Fruit fly (Drosophila melanogaster): ENCODE measurements around the gene Rpn3.

Gene Rpn3

DNA sequence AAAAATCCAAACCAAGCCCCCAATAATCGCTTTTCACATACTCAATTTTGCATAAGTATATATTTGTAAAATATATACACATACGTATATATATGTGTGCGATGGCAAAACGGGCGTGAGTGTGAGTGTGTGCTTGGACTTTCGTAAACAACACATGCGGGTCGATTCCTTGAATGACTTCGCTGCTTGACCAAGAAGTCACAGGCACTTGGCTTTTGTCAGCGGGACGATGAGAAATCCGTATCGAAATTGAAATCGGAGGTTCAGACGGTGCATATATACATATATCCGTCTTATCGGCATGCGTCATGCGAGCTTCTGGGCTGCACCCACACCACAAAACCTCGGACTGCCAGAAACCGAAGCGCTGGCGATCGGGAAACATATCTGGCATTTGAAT is 16.6 kb upstream of the Rpn3 start:
- TF ChIP-seq Sin3A (optimal IDR thresholded peaks at IDR 0.05) (no peak), ttk (optimal IDR thresholded peaks at IDR 0.05) (no peak), h (optimal IDR thresholded peaks at IDR 0.05) (no peak)

DNA sequence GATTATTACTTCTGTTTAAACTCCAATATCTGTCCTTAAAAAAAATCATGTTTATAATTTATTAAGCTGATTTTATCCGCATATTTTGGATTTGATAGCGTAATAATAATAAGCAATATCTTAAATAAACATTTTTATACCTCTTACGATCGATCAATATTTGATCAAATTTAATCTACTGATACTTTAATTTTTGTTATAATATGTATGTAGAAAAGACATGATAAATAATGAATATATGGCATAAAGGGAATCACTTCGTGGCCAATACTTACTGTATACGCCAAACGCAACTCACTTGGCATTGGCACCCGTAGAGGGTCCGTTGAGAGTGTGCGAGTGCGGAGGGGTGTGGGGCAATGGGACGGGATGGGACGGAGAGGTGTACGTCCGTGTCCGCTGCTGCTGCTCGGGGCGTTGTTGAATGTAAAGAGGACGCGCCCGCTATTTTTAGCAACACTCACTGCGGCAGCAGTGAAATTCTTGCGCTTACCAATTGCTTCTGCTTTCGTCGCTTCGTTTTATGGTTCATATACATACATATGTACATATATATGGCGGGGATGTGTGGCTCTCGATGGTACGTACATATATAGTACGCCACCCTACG is 15.4 kb upstream of the Rpn3 start:
- no peak for TF ChIP-seq ttk (optimal IDR thresholded peaks at IDR 0.05)
- TF ChIP-seq insv (optimal IDR thresholded peaks at IDR 0.05), result no peak
- no peak for TF ChIP-seq Sin3A (optimal IDR thresholded peaks at IDR 0.05)

DNA sequence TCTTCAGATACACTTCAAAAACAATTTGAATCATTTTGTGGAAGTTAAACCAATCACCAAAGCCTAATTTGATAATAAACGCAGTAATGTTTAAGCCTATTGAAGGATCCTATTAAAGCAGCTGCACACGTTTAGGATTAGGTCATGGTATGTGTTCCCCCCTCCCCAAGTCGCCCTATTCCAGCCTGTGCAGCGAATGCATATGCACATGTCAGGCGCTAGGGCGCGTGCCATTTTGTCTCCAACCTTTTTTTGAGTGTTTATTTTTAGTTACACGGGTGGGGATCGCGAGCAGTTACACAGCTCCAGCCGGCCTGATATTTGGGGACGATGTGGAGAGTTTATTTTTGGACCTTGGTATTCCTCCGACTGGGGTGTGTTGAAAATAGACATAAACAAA is 14.6 kb upstream of the Rpn3 start:
- no peak for TF ChIP-seq ttk (optimal IDR thresholded peaks at IDR 0.05)
- no peak for TF ChIP-seq psq (optimal IDR thresholded peaks at IDR 0.05)
- TF ChIP-seq h (optimal IDR thresholded peaks at IDR 0.05), result no peak
- no peak for TF ChIP-seq insv (optimal IDR thresholded peaks at IDR 0.05)
- TF ChIP-seq Myc (optimal IDR thresholded peaks at IDR 0.05), result no peak
- TF ChIP-seq Sin3A (optimal IDR thresholded peaks at IDR 0.05), result no peak

DNA sequence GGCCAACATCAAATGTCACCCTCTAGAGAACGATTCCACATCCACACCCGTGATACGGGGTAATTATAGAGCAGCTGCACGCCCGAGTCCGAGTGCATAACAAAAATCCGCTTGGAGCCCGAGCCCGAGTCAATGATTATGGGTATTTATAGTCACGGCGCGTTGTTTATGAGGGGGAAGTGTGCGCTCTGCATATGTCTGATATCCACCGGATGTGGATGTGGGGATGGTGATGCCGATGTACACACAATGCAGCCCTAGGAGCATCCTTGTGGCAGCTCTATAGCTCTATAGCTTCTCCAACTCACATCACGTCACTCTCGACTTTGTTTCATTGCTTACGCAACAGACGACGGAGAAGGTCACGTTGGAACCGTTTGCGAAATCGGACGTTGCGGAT is 14.1 kb upstream of the Rpn3 start:
- TF ChIP-seq insv (optimal IDR thresholded peaks at IDR 0.05), result no peak
- TF ChIP-seq Myc (optimal IDR thresholded peaks at IDR 0.05), result no peak
- TF ChIP-seq Sin3A (optimal IDR thresholded peaks at IDR 0.05), result no peak
- TF ChIP-seq h (optimal IDR thresholded peaks at IDR 0.05), result no peak
- no peak for TF ChIP-seq psq (optimal IDR thresholded peaks at IDR 0.05)
- no peak for TF ChIP-seq ttk (optimal IDR thresholded peaks at IDR 0.05)

DNA sequence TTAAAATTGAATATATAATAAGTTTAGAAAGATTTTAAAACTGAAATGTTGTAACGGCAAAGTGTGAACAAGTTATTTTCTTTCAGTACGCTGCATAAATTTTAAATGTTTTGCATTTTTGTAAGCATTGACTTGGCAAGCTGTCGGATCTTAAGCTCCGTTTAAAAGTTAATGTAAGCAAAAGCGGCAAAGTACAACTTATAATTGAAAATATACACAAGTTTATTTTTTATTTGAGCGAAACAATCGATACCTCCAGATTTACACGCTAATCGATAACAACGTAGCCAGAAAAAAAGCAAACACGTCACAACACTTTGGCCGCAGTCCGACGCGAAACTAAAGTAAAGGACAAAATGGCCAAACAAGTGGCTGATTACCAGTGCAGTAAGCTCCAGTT is 10.0 kb upstream of the Rpn3 start, which contains the start of gene Catsup:
Catsup (plus strand) TSS at position 273 of the 400 bp plus-strand sequence.
- TF ChIP-seq Myc (optimal IDR thresholded peaks at IDR 0.05) (no peak), Sin3A (optimal IDR thresholded peaks at IDR 0.05) (no peak), insv (optimal IDR thresholded peaks at IDR 0.05) (no peak), h (optimal IDR thresholded peaks at IDR 0.05) (no peak), ttk (optimal IDR thresholded peaks at IDR 0.05) (no peak), psq (optimal IDR thresholded peaks at IDR 0.05) (no peak)

DNA sequence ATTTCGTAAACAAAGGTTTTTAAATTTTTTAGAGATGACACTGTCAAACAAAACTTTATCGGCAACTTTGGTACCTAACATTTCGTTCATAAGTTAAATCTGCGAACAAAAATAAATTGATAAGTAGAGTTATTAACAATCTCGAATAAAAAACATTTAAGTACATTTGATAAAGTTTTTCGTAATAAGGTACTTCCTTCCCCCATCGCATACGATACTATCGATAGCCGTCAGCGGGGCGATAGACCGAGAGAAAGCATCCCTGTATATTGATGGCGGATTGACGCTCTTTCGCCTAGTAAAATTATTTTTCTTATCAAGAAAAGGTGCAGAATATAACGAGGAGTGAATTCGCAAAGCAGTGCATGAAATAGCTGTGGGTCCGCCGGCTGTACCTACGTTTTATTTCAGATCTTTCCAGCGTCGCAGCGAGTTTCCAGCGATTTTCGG is 6.5 kb upstream of the Rpn3 start, which contains the start of the genes Ttc19 and Acn:
Ttc19 (minus strand) TSS at position 38 of the 450 bp plus-strand sequence.
Acn (plus strand) TSS at position 245 of the 450 bp plus-strand sequence.
- TF ChIP-seq psq (optimal IDR thresholded peaks at IDR 0.05) (no peak), Sin3A (optimal IDR thresholded peaks at IDR 0.05) (no peak), ttk (optimal IDR thresholded peaks at IDR 0.05) (no peak), h (optimal IDR thresholded peaks at IDR 0.05) (no peak), insv (optimal IDR thresholded peaks at IDR 0.05) (no peak), Myc (optimal IDR thresholded peaks at IDR 0.05) (no peak)

DNA sequence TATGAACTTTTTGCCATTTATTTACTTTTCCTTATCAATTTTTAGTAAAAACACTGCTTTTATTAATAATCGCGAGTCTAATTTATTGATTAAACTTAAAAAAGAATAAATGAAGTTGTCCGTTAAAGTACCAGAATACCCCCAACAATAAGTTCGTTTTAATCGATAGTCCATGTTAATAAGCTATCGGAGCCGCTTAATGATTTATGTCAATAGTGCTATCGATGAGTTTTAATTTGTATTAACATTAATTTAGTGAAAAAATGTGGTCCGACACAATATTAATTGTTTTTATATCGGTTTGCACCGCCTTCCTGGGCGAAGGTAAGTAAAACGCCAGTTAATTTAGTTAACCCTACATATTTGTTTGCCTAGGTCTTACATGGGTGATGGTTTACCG is 2.7 kb upstream of the Rpn3 start, which contains the start of gene CG10470:
CG10470 (plus strand) TSS at position 165 of the 400 bp plus-strand sequence.
- TF ChIP-seq Myc (optimal IDR thresholded peaks at IDR 0.05) (no peak), psq (optimal IDR thresholded peaks at IDR 0.05) (no peak), h (optimal IDR thresholded peaks at IDR 0.05) (no peak), Sin3A (optimal IDR thresholded peaks at IDR 0.05) (no peak), ttk (optimal IDR thresholded peaks at IDR 0.05) (no peak)

DNA sequence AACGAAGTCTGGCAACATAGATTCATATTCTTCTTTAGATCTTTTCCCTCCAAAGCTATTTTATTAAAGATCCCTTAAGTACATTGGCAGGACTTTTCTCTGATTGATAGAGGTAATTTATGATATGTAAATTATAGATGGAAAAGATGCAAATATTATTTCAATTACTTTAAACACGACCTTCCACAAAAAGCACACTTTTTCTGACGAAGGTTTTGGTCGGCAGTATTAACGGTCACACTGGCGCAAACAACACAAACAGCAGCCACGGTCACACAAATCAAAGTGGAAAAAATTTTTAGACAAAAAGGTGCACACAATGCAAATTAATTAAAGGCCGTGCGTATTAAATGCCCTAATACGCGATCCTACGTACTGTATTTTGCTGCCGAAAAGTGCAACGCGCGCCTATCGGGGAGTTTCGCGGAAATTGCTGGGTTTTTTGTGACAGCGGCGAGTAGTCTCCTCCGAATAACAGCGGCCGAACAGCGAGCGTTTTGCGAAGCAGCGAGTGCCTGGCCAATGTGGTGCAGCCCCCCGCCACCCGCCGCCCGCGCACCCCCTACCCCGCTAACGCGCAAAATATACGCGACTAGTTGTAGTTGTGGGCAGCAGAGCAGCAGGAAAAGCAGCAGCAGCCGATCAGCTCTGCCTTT is 2.4 kb downstream of the Rpn3 start, which contains the start of gene CG10492:
CG10492 (plus strand) TSS at position 219 of the 656 bp plus-strand sequence.
- TF ChIP-seq Myc (optimal IDR thresholded peaks at IDR 0.05), result no peak
- TF ChIP-seq insv (optimal IDR thresholded peaks at IDR 0.05), result no peak
- no peak for TF ChIP-seq ttk (optimal IDR thresholded peaks at IDR 0.05)
- TF ChIP-seq Sin3A (optimal IDR thresholded peaks at IDR 0.05), result no peak
- TF ChIP-seq psq (optimal IDR thresholded peaks at IDR 0.05), result no peak
- TF ChIP-seq h (optimal IDR thresholded peaks at IDR 0.05), result no peak

DNA sequence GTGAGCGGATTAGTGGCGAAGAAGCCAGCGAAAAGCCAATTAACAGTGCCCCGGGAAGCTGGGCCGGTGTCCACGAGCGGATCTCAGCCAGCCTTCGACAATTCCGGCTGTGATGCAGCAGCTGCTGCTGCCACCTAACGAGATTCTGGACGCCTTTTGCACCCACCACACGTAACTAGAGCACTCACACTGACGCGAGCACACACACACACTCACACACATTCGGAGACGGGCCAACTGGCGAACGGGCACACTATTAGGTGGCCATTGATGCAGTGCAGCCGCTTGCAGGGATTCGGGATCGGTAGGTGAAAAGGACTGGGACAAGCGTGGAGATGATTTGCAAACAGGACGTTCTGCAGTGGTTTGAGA is 2.9 kb downstream of the Rpn3 start:
- no peak for TF ChIP-seq Myc (optimal IDR thresholded peaks at IDR 0.05)

DNA sequence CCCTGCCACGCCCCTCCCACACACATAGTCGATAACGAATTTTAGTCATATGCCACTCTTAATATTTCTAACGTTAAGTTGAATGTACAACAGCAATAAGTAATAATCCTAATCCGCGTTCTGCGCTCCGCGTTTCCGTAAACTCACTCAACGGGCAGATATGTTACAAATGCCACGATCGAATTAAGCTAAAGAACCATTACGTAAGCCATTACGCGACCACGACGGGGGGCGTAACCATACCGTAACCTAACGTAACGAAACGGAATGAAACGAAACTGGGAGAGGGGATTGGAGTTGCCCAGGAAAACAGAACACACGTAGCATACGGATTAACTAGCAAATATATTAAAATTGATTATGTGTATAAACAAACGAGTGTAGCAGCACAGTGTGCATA is 6.2 kb downstream of the Rpn3 start:
- no peak for TF ChIP-seq ttk (optimal IDR thresholded peaks at IDR 0.05)

DNA sequence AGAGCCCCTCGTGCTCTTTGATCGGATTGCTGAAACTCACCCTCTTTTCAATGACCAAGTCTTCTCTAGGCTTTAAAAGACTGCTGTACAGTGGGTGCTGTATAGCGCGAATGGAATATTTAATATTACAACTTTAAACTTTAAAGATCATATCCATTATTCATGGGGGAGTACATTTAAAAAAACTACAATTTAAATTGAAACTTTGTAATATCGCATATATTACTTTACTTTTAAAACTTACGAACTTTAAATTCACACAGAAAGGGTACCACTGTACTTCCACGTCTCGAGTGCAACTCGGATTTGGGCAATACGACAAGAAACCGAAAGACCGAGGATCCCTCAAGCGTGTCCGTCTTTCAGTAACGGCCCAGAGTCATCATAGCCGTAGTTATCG is 7.3 kb downstream of the Rpn3 start, which contains the start of gene Phlpp:
Phlpp (plus strand) TSS at position 214 of the 400 bp plus-strand sequence.
- no peak for TF ChIP-seq psq (optimal IDR thresholded peaks at IDR 0.05)
- no peak for TF ChIP-seq Myc (optimal IDR thresholded peaks at IDR 0.05)
- TF ChIP-seq h (optimal IDR thresholded peaks at IDR 0.05), result no peak
- TF ChIP-seq ttk (optimal IDR thresholded peaks at IDR 0.05), result no peak
- no peak for TF ChIP-seq insv (optimal IDR thresholded peaks at IDR 0.05)
- no peak for TF ChIP-seq Sin3A (optimal IDR thresholded peaks at IDR 0.05)

DNA sequence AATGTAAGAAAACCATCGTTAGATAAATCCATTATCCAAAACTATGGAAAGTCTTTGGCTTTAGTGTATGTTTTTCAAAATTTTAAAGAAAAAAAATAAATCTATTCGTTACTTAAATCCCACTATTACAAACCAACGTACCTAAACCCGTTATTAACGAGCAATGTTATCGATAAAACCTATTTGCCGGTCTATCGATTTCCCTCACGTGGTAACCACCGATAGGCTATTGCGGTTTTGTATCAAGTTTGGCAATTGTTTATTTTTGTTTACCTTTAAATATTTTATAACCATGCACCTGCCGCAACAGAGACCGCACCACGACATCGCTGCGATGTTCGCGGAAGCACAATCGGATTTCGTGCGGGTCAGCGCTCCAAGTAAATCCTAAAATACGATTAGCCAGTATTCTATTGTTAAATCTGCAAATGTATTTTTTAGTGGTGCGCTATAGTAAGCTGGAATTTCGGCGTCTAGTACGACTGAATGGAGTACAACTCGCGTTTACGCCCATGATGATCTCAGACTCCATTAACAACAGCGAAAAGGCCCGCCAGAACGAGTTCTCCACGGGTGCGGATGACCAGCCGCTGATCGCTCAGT is 11.6 kb downstream of the Rpn3 start, which contains the start of gene Dus4:
Dus4 (plus strand) TSS at position 206 of the 603 bp plus-strand sequence.
- TF ChIP-seq Sin3A (optimal IDR thresholded peaks at IDR 0.05), result no peak
- TF ChIP-seq ttk (optimal IDR thresholded peaks at IDR 0.05), result no peak
- TF ChIP-seq insv (optimal IDR thresholded peaks at IDR 0.05), result no peak
- TF ChIP-seq Myc (optimal IDR thresholded peaks at IDR 0.05), result no peak
- no peak for TF ChIP-seq h (optimal IDR thresholded peaks at IDR 0.05)
- TF ChIP-seq psq (optimal IDR thresholded peaks at IDR 0.05), result no peak

DNA sequence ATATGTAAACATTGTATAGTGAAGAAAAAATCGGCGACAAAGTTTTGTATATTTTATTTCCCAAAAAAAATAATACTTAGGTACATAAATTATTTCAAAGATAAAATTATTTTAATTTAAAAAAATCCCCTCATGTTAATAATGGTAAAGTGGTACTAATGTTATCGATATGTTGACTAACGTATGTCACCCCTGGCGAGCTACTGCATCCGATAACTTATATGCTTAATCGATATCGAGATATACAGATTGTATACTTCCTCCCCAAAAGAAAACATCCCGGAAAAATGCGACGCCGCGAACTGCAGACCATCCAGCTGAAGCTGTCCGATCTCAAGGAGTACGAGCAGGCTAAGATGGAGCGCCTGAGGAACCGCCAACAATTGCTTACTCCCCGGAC is 13.1 kb downstream of the Rpn3 start, which contains the start of gene CG17343:
CG17343 (plus strand) TSS at position 224 of the 400 bp plus-strand sequence.
- TF ChIP-seq h (optimal IDR thresholded peaks at IDR 0.05), result no peak
- no peak for TF ChIP-seq Sin3A (optimal IDR thresholded peaks at IDR 0.05)
- TF ChIP-seq psq (optimal IDR thresholded peaks at IDR 0.05), result no peak
- no peak for TF ChIP-seq ttk (optimal IDR thresholded peaks at IDR 0.05)
- TF ChIP-seq Myc (optimal IDR thresholded peaks at IDR 0.05), result no peak
- no peak for TF ChIP-seq insv (optimal IDR thresholded peaks at IDR 0.05)
